Worm (Caenorhabditis elegans) whole organism, young adult: Measurements from ENCODE around the gene dnj-25.

Experiments
- lsl-1 ChIP-seq: fragments of 200-800 bp; sonication (Bioruptor generic); optimal IDR thresholded peaks from 2 replicates; lab custom pipeline; 2018; ENCODE audit warnings: mild to moderate bottlenecking, missing genetic modification characterization, moderate library complexity, missing compliant biosample characterization
- lsy-27 ChIP-seq: sonication (generic microtip); optimal IDR thresholded peaks from 2 replicates; lab custom pipeline; 2017; ENCODE audit warnings: missing genetic modification characterization, mild to moderate bottlenecking, missing compliant biosample characterization, antibody characterized with exemption, missing genotype, borderline replicate concordance; ENCODE audit not compliant: insufficient read depth

- TF ChIP-seq lsl-1 (GFP tag; lab: Kevin White, UChicago), result no peak
- TF ChIP-seq lsy-27 (tag; lab: Kevin White, UChicago), result no peak
Measured at ce11 chrV:20779707-20780346, 35.7 kb upstream of the dnj-25 start.
